Fruit fly (Drosophila melanogaster) whole organism, embryonic: Measurements from ENCODE around the gene mahe.

Experiments used
- Abd-B ChIP-seq: fragments of 200-800 bp; sonication (Bioruptor generic); optimal IDR thresholded peaks from 2 replicates; lab custom pipeline; 2018; ENCODE audit warnings: missing biosample characterization, mild to moderate bottlenecking, missing genetic modification characterization, moderate library complexity
- Adf1 ChIP-seq: fragments of 200-800 bp; sonication (Bioruptor generic); IDR thresholded peaks from 2 replicates; pipeline ENCODE4 v1.3.6; 2022; ENCODE audit warnings: missing biosample characterization, missing genetic modification characterization
- B-H2 ChIP-seq: fragments of 200-800 bp; sonication (Bioruptor generic); optimal IDR thresholded peaks from 2 replicates; lab custom pipeline; 2018; ENCODE audit warnings: missing biosample characterization, mild to moderate bottlenecking, missing genetic modification characterization
- CG10543 ChIP-seq: fragments of 200-800 bp; sonication (Bioruptor generic); optimal IDR thresholded peaks from 3 replicates; lab custom pipeline; 2017; ENCODE audit warnings: missing biosample characterization, mild to moderate bottlenecking, missing genetic modification characterization, moderate library complexity
- CG10654 ChIP-seq: fragments of 200-800 bp; sonication (Bioruptor generic); optimal IDR thresholded peaks from 2 replicates; lab custom pipeline; 2016; ENCODE audit warnings: missing biosample characterization, missing genetic modification characterization
- CG11085 ChIP-seq: fragments of 200-800 bp; sonication (Bioruptor generic); IDR thresholded peaks from 2 replicates; pipeline ENCODE4 v1.3.6; 2022; ENCODE audit warnings: missing biosample characterization, missing genetic modification characterization
- CG15073 ChIP-seq: fragments of 200-800 bp; sonication (Bioruptor generic); optimal IDR thresholded peaks from 2 replicates; lab custom pipeline; 2016; ENCODE audit warnings: missing biosample characterization, missing genetic modification characterization
- CG1603 ChIP-seq: fragments of 200-800 bp; sonication (Bioruptor generic); optimal IDR thresholded peaks from 2 replicates; lab custom pipeline; 2019; ENCODE audit warnings: missing biosample characterization, mild to moderate bottlenecking, missing genetic modification characterization, moderate library complexity
- CG17186 ChIP-seq: fragments of 200-800 bp; sonication (Bioruptor generic); optimal IDR thresholded peaks from 3 replicates; lab custom pipeline; 2017; ENCODE audit warnings: missing biosample characterization, missing genetic modification reagents, missing genetic modification characterization
- CG17568 ChIP-seq: fragments of 200-800 bp; sonication (Bioruptor generic); optimal IDR thresholded peaks from 2 replicates; lab custom pipeline; 2018; ENCODE audit warnings: missing biosample characterization, mild to moderate bottlenecking, missing genetic modification characterization, moderate library complexity
- CG18599 ChIP-seq: fragments of 200-800 bp; sonication (Bioruptor generic); optimal IDR thresholded peaks from 3 replicates; lab custom pipeline; 2017; ENCODE audit warnings: missing biosample characterization, missing genetic modification characterization, mild to moderate bottlenecking, moderate library complexity, missing genetic modification reagents
- CG2202 ChIP-seq: fragments of 200-800 bp; sonication (Bioruptor generic); optimal IDR thresholded peaks from 2 replicates; lab custom pipeline; 2018; ENCODE audit warnings: missing biosample characterization, mild to moderate bottlenecking, missing genetic modification characterization
- CG2875 ChIP-seq: fragments of 200-800 bp; sonication (Bioruptor generic); optimal IDR thresholded peaks from 2 replicates; lab custom pipeline; 2017; ENCODE audit warnings: missing biosample characterization, mild to moderate bottlenecking, missing genetic modification characterization, missing genetic modification reagents
- CG31224 ChIP-seq: fragments of 200-800 bp; sonication (Bioruptor generic); IDR thresholded peaks from 2 replicates; pipeline ENCODE4 v1.3.6; 2022; ENCODE audit warnings: missing biosample characterization, missing genetic modification characterization
- CG31365 ChIP-seq: fragments of 200-800 bp; sonication (Bioruptor generic); optimal IDR thresholded peaks from 2 replicates; lab custom pipeline; 2018; ENCODE audit warnings: missing biosample characterization, mild to moderate bottlenecking, missing genetic modification characterization
- CG32532 ChIP-seq: fragments of 200-800 bp; sonication (Bioruptor generic); IDR thresholded peaks from 2 replicates; pipeline ENCODE4 v1.3.6; 2022; ENCODE audit warnings: missing biosample characterization, missing genetic modification characterization
- CG34422 ChIP-seq: fragments of 200-800 bp; sonication (Bioruptor generic); IDR thresholded peaks from 3 replicates; pipeline ENCODE4 v1.3.6; 2022; ENCODE audit warnings: missing biosample characterization, missing genetic modification characterization
- CG3995 ChIP-seq: fragments of 200-800 bp; sonication (Bioruptor generic); optimal IDR thresholded peaks from 3 replicates; lab custom pipeline; 2016; ENCODE audit warnings: missing biosample characterization, missing genetic modification characterization
- CG4282 ChIP-seq: fragments of 200-800 bp; sonication (Bioruptor generic); optimal IDR thresholded peaks from 2 replicates; lab custom pipeline; 2016; ENCODE audit warnings: missing biosample characterization, missing genetic modification characterization
- CG4424 ChIP-seq: fragments of 200-800 bp; sonication (Bioruptor generic); optimal IDR thresholded peaks from 3 replicates; lab custom pipeline; 2016; ENCODE audit warnings: missing biosample characterization, missing genetic modification characterization
- CG7372 ChIP-seq: fragments of 200-800 bp; sonication (Bioruptor generic); IDR thresholded peaks from 2 replicates; pipeline ENCODE4 v1.3.6; 2022; ENCODE audit warnings: missing biosample characterization, missing genetic modification characterization
- CG7786 ChIP-seq: fragments of 200-800 bp; sonication (Bioruptor generic); optimal IDR thresholded peaks from 2 replicates; lab custom pipeline; 2016; ENCODE audit warnings: missing biosample characterization, missing genetic modification characterization
- CG8290 ChIP-seq, 3 experiments: fragments of 200-800 bp; sonication (Bioruptor generic); optimal IDR thresholded peaks; 2 replicates each; lab custom pipeline; 2016 to 2019; ENCODE audit warnings: missing biosample characterization in 3 of 3, missing genetic modification characterization in 3 of 3, mild to moderate bottlenecking in 2 of 3, moderate library complexity in 1 of 3
- CG8924 ChIP-seq: fragments of 200-800 bp; optimal IDR thresholded peaks from 3 replicates; lab custom pipeline; 2019; ENCODE audit warnings: missing biosample characterization, mild to moderate bottlenecking, missing genetic modification characterization, moderate library complexity
- CG9817 ChIP-seq: fragments of 200-800 bp; sonication (Bioruptor generic); optimal IDR thresholded peaks from 2 replicates; lab custom pipeline; 2018; ENCODE audit warnings: missing biosample characterization, mild to moderate bottlenecking, missing genetic modification characterization, moderate library complexity
- CrebB ChIP-seq: fragments of 200-800 bp; sonication (Bioruptor generic); optimal IDR thresholded peaks from 3 replicates; lab custom pipeline; 2018; ENCODE audit warnings: missing biosample characterization, mild to moderate bottlenecking, missing genetic modification characterization
- Dip2 ChIP-seq: fragments of 200-800 bp; sonication (Bioruptor generic); IDR thresholded peaks from 2 replicates; pipeline ENCODE4 v1.3.6; 2022; ENCODE audit warnings: missing biosample characterization, missing genetic modification characterization
- Doc2 ChIP-seq: fragments of 200-800 bp; sonication (Bioruptor generic); IDR thresholded peaks from 2 replicates; pipeline ENCODE4 v1.3.6; 2022; ENCODE audit warnings: missing biosample characterization, missing genetic modification characterization
- Ets97D ChIP-seq: fragments of 200-800 bp; sonication (Bioruptor generic); optimal IDR thresholded peaks from 3 replicates; lab custom pipeline; 2016; ENCODE audit warnings: missing biosample characterization, missing genetic modification characterization
- HLH4C ChIP-seq: fragments of 200-800 bp; sonication (Bioruptor generic); IDR thresholded peaks from 3 replicates; pipeline ENCODE4 v1.3.6; 2022; ENCODE audit warnings: missing biosample characterization, missing genetic modification characterization; ENCODE audit not compliant: partially characterized antibody
- HmgZ ChIP-seq: fragments of 200-800 bp; sonication (Bioruptor generic); optimal IDR thresholded peaks from 2 replicates; lab custom pipeline; 2018; ENCODE audit warnings: missing biosample characterization, mild to moderate bottlenecking, missing genetic modification characterization
- Meics ChIP-seq: fragments of 200-800 bp; sonication (Bioruptor generic); optimal IDR thresholded peaks from 2 replicates; lab custom pipeline; 2017; ENCODE audit warnings: missing biosample characterization, mild to moderate bottlenecking, missing genetic modification characterization
- Mes4 ChIP-seq: fragments of 200-800 bp; sonication (Bioruptor generic); optimal IDR thresholded peaks from 2 replicates; lab custom pipeline; 2016; ENCODE audit warnings: missing biosample characterization, missing genetic modification characterization
- NC2β ChIP-seq: fragments of 200-800 bp; sonication (Bioruptor generic); optimal IDR thresholded peaks from 2 replicates; lab custom pipeline; 2016; ENCODE audit warnings: missing biosample characterization, missing genetic modification characterization
- Rx ChIP-seq: fragments of 200-800 bp; sonication (Bioruptor generic); IDR thresholded peaks from 2 replicates; pipeline ENCODE4 v1.3.6; 2022; ENCODE audit warnings: missing biosample characterization, missing genetic modification characterization
- Sox100B ChIP-seq: fragments of 200-800 bp; sonication (Bioruptor generic); optimal IDR thresholded peaks from 3 replicates; lab custom pipeline; 2018; ENCODE audit warnings: missing biosample characterization, mild to moderate bottlenecking, missing genetic modification characterization
- ab ChIP-seq: fragments of 200-800 bp; sonication (Bioruptor generic); optimal IDR thresholded peaks from 2 replicates; lab custom pipeline; 2016; ENCODE audit warnings: missing biosample characterization, missing genetic modification characterization
- bsh ChIP-seq, 2 experiments: fragments of 200-800 bp; sonication (Bioruptor generic); optimal IDR thresholded peaks; 2 replicates each; lab custom pipeline; 2017 to 2018; ENCODE audit warnings: mild to moderate bottlenecking in 2 of 2, missing biosample characterization in 2 of 2, missing genetic modification characterization in 2 of 2, moderate library complexity in 1 of 2
- chm ChIP-seq: fragments of 200-800 bp; sonication (Bioruptor generic); IDR thresholded peaks from 2 replicates; pipeline ENCODE4 v1.3.6; 2022; ENCODE audit warnings: missing biosample characterization, missing genetic modification characterization
- dan ChIP-seq: fragments of 200-800 bp; sonication (Bioruptor generic); IDR thresholded peaks from 2 replicates; pipeline ENCODE4 v1.3.6; 2022; ENCODE audit warnings: missing biosample characterization, missing genetic modification characterization
- ems ChIP-seq: fragments of 200-800 bp; sonication (Bioruptor generic); optimal IDR thresholded peaks from 3 replicates; lab custom pipeline; 2016; ENCODE audit warnings: missing biosample characterization, missing genetic modification characterization
- gcm2 ChIP-seq: fragments of 200-800 bp; sonication (Bioruptor generic); optimal IDR thresholded peaks from 2 replicates; lab custom pipeline; 2016; ENCODE audit warnings: missing biosample characterization, missing genetic modification characterization
- h ChIP-seq: fragments of >200 bp; optimal IDR thresholded peaks from 2 replicates; lab custom pipeline; 2017
- mam ChIP-seq: fragments of 200-800 bp; sonication (Bioruptor generic); optimal IDR thresholded peaks from 3 replicates; lab custom pipeline; 2016; ENCODE audit warnings: missing biosample characterization, missing genetic modification characterization
- oc ChIP-seq: fragments of 200-800 bp; sonication (Bioruptor generic); optimal IDR thresholded peaks from 2 replicates; lab custom pipeline; 2018; ENCODE audit warnings: missing biosample characterization, mild to moderate bottlenecking, missing genetic modification characterization, moderate library complexity
- pfk ChIP-seq: fragments of 200-800 bp; sonication (Bioruptor generic); optimal IDR thresholded peaks from 2 replicates; lab custom pipeline; 2018; ENCODE audit warnings: missing biosample characterization, mild to moderate bottlenecking, missing genetic modification characterization, moderate library complexity
- phol ChIP-seq: fragments of 200-800 bp; sonication (Bioruptor generic); optimal IDR thresholded peaks from 3 replicates; lab custom pipeline; 2018; ENCODE audit warnings: missing biosample characterization, mild to moderate bottlenecking, missing genetic modification characterization, moderate library complexity
- tap ChIP-seq: fragments of 200-800 bp; optimal IDR thresholded peaks from 3 replicates; lab custom pipeline; 2019; ENCODE audit warnings: missing biosample characterization, mild to moderate bottlenecking, missing genetic modification characterization, moderate library complexity
- twi ChIP-seq: fragments of 200-800 bp; optimal IDR thresholded peaks from 2 replicates; lab custom pipeline; 2019; ENCODE audit warnings: missing biosample characterization, mild to moderate bottlenecking, missing genetic modification characterization, moderate library complexity
- wor ChIP-seq: fragments of 200-800 bp; sonication (Bioruptor generic); IDR thresholded peaks from 2 replicates; pipeline ENCODE4 v1.3.6; 2022; ENCODE audit warnings: missing biosample characterization, missing genetic modification characterization

Gene mahe

dm6 chrX:7891596-7892538 lies 39.3 kb downstream of the mahe start, which contains the start of gene Nek2 (continued):
- no peak for TF ChIP-seq CG10543 (GFP tag; lab: Kevin White, UChicago)
- TF ChIP-seq ab (GFP tag; lab: Kevin White, UChicago) = no peak
- TF ChIP-seq CG32532 (GFP tag; lab: Robert Waterston, UW) = no peak
- TF ChIP-seq Doc2 (GFP tag; lab: Robert Waterston, UW) = no peak
- peak; percentile 5 for TF ChIP-seq phol
- no peak for TF ChIP-seq B-H2 (GFP tag; lab: Kevin White, UChicago)
- TF ChIP-seq twi (tag; lab: Kevin White, UChicago) = peak; percentile 14
- no peak for TF ChIP-seq CG1603 (tag; lab: Kevin White, UChicago)
- TF ChIP-seq CG2202 (tag; lab: Kevin White, UChicago) = no peak
- TF ChIP-seq CG18599 (GFP tag; lab: Kevin White, UChicago) = no peak
- no peak for TF ChIP-seq CG31365 (tag; lab: Kevin White, UChicago)
- TF ChIP-seq Rx (GFP tag; lab: Robert Waterston, UW) = 0 out of 2 replicates have a peak, but pooled peaks have one; percentile 3
- no peak for TF ChIP-seq CrebB (tag; lab: Kevin White, UChicago)
- no peak for TF ChIP-seq Ets97D (GFP tag; lab: Kevin White, UChicago)
- TF ChIP-seq h (lab: Kevin White, UChicago) = no peak
- no peak for TF ChIP-seq CG9817 (tag; lab: Kevin White, UChicago)
- TF ChIP-seq mam (GFP tag; lab: Kevin White, UChicago) = no peak
- TF ChIP-seq tap = no peak
- no peak for TF ChIP-seq CG34422 (GFP tag; lab: Robert Waterston, UW)
- TF ChIP-seq dan = no peak
- no peak for TF ChIP-seq ems (GFP tag; lab: Kevin White, UChicago)
- TF ChIP-seq Meics (GFP tag; lab: Kevin White, UChicago) = no peak
- TF ChIP-seq CG15073 (GFP tag; lab: Kevin White, UChicago) = no peak
- no peak for TF ChIP-seq CG7786 (GFP tag; lab: Kevin White, UChicago)
- TF ChIP-seq pfk (GFP tag; lab: Kevin White, UChicago) = peak; percentile 43
- TF ChIP-seq Mes4 (GFP tag; lab: Kevin White, UChicago) = no peak
- TF ChIP-seq CG10654 (GFP tag; lab: Kevin White, UChicago) = no peak
- no peak for TF ChIP-seq HmgZ (tag; lab: Kevin White, UChicago)
- TF ChIP-seq CG2875 (GFP tag; lab: Kevin White, UChicago) = no peak
- no peak for TF ChIP-seq HLH4C
- TF ChIP-seq wor (GFP tag; lab: Robert Waterston, UW) = no peak
- no peak for TF ChIP-seq oc (tag; lab: Kevin White, UChicago)
- TF ChIP-seq bsh (GFP tag; optimal IDR thresholded peaks at IDR 0.05; lab: Kevin White, UChicago) = no peak
- TF ChIP-seq CG3995 (GFP tag; lab: Kevin White, UChicago) = no peak
- TF ChIP-seq CG17568 (GFP tag; lab: Kevin White, UChicago) = no peak
- no peak for TF ChIP-seq Abd-B (GFP tag; lab: Kevin White, UChicago)
- TF ChIP-seq CG31224 = no peak
- no peak for TF ChIP-seq Sox100B (GFP tag; lab: Kevin White, UChicago)
- no peak for TF ChIP-seq chm
- TF ChIP-seq CG4282 (GFP tag; lab: Kevin White, UChicago) = no peak
- TF ChIP-seq CG17186 (GFP tag; lab: Kevin White, UChicago) = no peak
- no peak for TF ChIP-seq CG8924 (tag; lab: Kevin White, UChicago)
- no peak for TF ChIP-seq Adf1 (GFP tag; lab: Robert Waterston, UW)
- no peak for TF ChIP-seq CG4424 (GFP tag; lab: Kevin White, UChicago)
- TF ChIP-seq CG11085 = no peak
- TF ChIP-seq CG8290 (GFP tag; optimal IDR thresholded peaks at IDR 0.05; lab: Kevin White, UChicago) = no peak
- TF ChIP-seq CG8290 (tag; optimal IDR thresholded peaks at IDR 0.05; lab: Kevin White, UChicago) = no peak
- TF ChIP-seq Dip2 (GFP tag; lab: Robert Waterston, UW) = no peak
- no peak for TF ChIP-seq NC2β
- TF ChIP-seq CG7372 (GFP tag; lab: Robert Waterston, UW) = no peak
- no peak for TF ChIP-seq gcm2 (GFP tag; lab: Kevin White, UChicago)
